Fruit fly (Drosophila melanogaster) whole organism, embryonic: Measurements from ENCODE around the gene Targ3.
A peak's percentile ranks its signal among the peaks of the same experiment; 100 is the strongest.

Experiments used
- Abd-B ChIP-seq: fragments of 200-800 bp; sonication (Bioruptor generic); optimal IDR thresholded peaks from 2 replicates; lab custom pipeline; 2018; ENCODE audit warnings: missing biosample characterization, mild to moderate bottlenecking, missing genetic modification characterization, moderate library complexity
- Blimp-1 ChIP-seq: fragments of 200-800 bp; sonication (Bioruptor generic); optimal IDR thresholded peaks from 3 replicates; lab custom pipeline; 2018; ENCODE audit warnings: missing biosample characterization, missing genetic modification characterization, mild to moderate bottlenecking, moderate library complexity, missing genetic modification reagents
- CG10274 ChIP-seq: fragments of 200-800 bp; sonication (Bioruptor generic); optimal IDR thresholded peaks from 3 replicates; lab custom pipeline; 2017; ENCODE audit warnings: missing biosample characterization, mild to moderate bottlenecking, missing genetic modification characterization
- CG10654 ChIP-seq: fragments of 200-800 bp; sonication (Bioruptor generic); optimal IDR thresholded peaks from 2 replicates; lab custom pipeline; 2016; ENCODE audit warnings: missing biosample characterization, missing genetic modification characterization
- CG12219 ChIP-seq: fragments of 200-800 bp; sonication (Bioruptor generic); optimal IDR thresholded peaks from 3 replicates; lab custom pipeline; 2018; ENCODE audit warnings: missing biosample characterization, mild to moderate bottlenecking, missing genetic modification characterization
- CG13624 ChIP-seq: fragments of 200-800 bp; sonication (Bioruptor generic); optimal IDR thresholded peaks from 2 replicates; lab custom pipeline; 2016; ENCODE audit warnings: missing biosample characterization, missing genetic modification characterization
- CG14014 ChIP-seq: fragments of 200-800 bp; sonication (Bioruptor generic); IDR thresholded peaks from 2 replicates; pipeline ENCODE4 v1.3.6; 2022; ENCODE audit warnings: missing biosample characterization, missing genetic modification characterization
- CG15269 ChIP-seq: fragments of 200-800 bp; sonication (Bioruptor generic); optimal IDR thresholded peaks from 2 replicates; lab custom pipeline; 2018; ENCODE audit warnings: missing biosample characterization, mild to moderate bottlenecking, missing genetic modification characterization, moderate library complexity
- CG31388 ChIP-seq: fragments of 200-800 bp; sonication (Bioruptor generic); optimal IDR thresholded peaks from 2 replicates; lab custom pipeline; 2016; ENCODE audit warnings: missing biosample characterization, missing genetic modification characterization
- CG3163 ChIP-seq: fragments of 200-800 bp; sonication (Bioruptor generic); optimal IDR thresholded peaks from 3 replicates; lab custom pipeline; 2016; ENCODE audit warnings: missing biosample characterization, missing genetic modification characterization
- CG3726 ChIP-seq: fragments of 200-800 bp; sonication (Bioruptor generic); IDR thresholded peaks from 3 replicates; pipeline ENCODE4, ENCODE4 v1.3.6; 2022; ENCODE audit warnings: missing biosample characterization, missing genetic modification characterization
- CG43689 ChIP-seq: fragments of 200-800 bp; sonication (Bioruptor generic); IDR thresholded peaks from 2 replicates; pipeline ENCODE4 v1.3.6; 2022; ENCODE audit warnings: missing biosample characterization, missing genetic modification characterization
- CG6689 ChIP-seq: fragments of 200-800 bp; sonication (Bioruptor generic); IDR thresholded peaks from 2 replicates; pipeline ENCODE4 v1.3.6; 2022; ENCODE audit warnings: missing biosample characterization, missing genetic modification characterization
- CG7963 ChIP-seq: fragments of 200-800 bp; sonication (Bioruptor generic); IDR thresholded peaks from 3 replicates; pipeline ENCODE4 v1.3.6; 2022; ENCODE audit warnings: missing biosample characterization, missing genetic modification characterization; ENCODE audit not compliant: partially characterized antibody
- Dad ChIP-seq: fragments of 200-800 bp; sonication (Bioruptor generic); optimal IDR thresholded peaks from 3 replicates; lab custom pipeline; 2016; ENCODE audit warnings: missing biosample characterization, missing genetic modification characterization
- Dfd ChIP-seq, 2 experiments: fragments of >200 bp; optimal IDR thresholded peaks; 2 replicates each; lab custom pipeline; 2017; ENCODE audit warnings: missing biosample characterization in 2 of 2, missing genetic modification characterization in 2 of 2
- Dip2 ChIP-seq: fragments of 200-800 bp; sonication (Bioruptor generic); IDR thresholded peaks from 2 replicates; pipeline ENCODE4 v1.3.6; 2022; ENCODE audit warnings: missing biosample characterization, missing genetic modification characterization
- E2f1 ChIP-seq: fragments of 200-800 bp; sonication (Bioruptor generic); IDR thresholded peaks from 2 replicates; pipeline ENCODE4 v1.3.6; 2022; ENCODE audit warnings: missing biosample characterization, missing genetic modification characterization
- Ets65A ChIP-seq: fragments of 200-800 bp; sonication (Bioruptor generic); peaks from one replicate; lab custom pipeline; 2016; ENCODE audit warnings: missing biosample characterization, missing genetic modification characterization
- Fer2 ChIP-seq: fragments of 200-800 bp; sonication (Bioruptor generic); optimal IDR thresholded peaks from 2 replicates; lab custom pipeline; 2018; ENCODE audit warnings: missing biosample characterization, mild to moderate bottlenecking, missing genetic modification characterization, moderate library complexity
- Fer3 ChIP-seq: fragments of 200-800 bp; sonication (Bioruptor generic); optimal IDR thresholded peaks from 2 replicates; lab custom pipeline; 2018; ENCODE audit warnings: missing biosample characterization, mild to moderate bottlenecking, missing genetic modification characterization, moderate library complexity
- Gsc ChIP-seq: fragments of 200-800 bp; sonication (Bioruptor generic); IDR thresholded peaks from 2 replicates; pipeline ENCODE4 v1.3.6; 2022; ENCODE audit warnings: missing biosample characterization, missing genetic modification characterization
- Hey ChIP-seq: fragments of 200-800 bp; sonication (Bioruptor generic); optimal IDR thresholded peaks from 3 replicates; lab custom pipeline; 2018; ENCODE audit warnings: missing biosample characterization, mild to moderate bottlenecking, missing genetic modification characterization
- NK7.1 ChIP-seq: fragments of 200-800 bp; sonication (Bioruptor generic); optimal IDR thresholded peaks from 3 replicates; lab custom pipeline; 2016; ENCODE audit warnings: missing biosample characterization, missing genetic modification characterization
- Side ChIP-seq: fragments of 200-800 bp; sonication (Bioruptor generic); optimal IDR thresholded peaks from 2 replicates; lab custom pipeline; 2016; ENCODE audit warnings: missing biosample characterization, missing genetic modification characterization
- Six4 ChIP-seq: fragments of 200-800 bp; sonication (Bioruptor generic); optimal IDR thresholded peaks from 2 replicates; lab custom pipeline; 2016; ENCODE audit warnings: missing biosample characterization, missing genetic modification characterization
- Stat92E ChIP-seq, 3 experiments: fragments of >200 bp in 2 of 3; fragments of 200-800 bp in 1 of 3; sonication (Bioruptor generic) in 1 of 3; optimal IDR thresholded peaks; 2 replicates each; lab custom pipeline; 2017 to 2019; ENCODE audit warnings: missing biosample characterization in 3 of 3, missing genetic modification characterization in 3 of 3, mild to moderate bottlenecking in 1 of 3, moderate library complexity in 1 of 3
- Usf ChIP-seq: fragments of 200-800 bp; sonication (Bioruptor generic); optimal IDR thresholded peaks from 2 replicates; lab custom pipeline; 2017; ENCODE audit warnings: missing genotype, missing biosample characterization, missing genetic modification characterization
- br ChIP-seq: fragments of >200 bp; optimal IDR thresholded peaks from 2 replicates; lab custom pipeline; 2017
- cas ChIP-seq: fragments of 200-800 bp; sonication (Bioruptor generic); IDR thresholded peaks from 2 replicates; pipeline ENCODE4 v1.3.6; 2022; ENCODE audit warnings: missing biosample characterization, missing genetic modification characterization
- crp ChIP-seq, 2 experiments: fragments of 200-800 bp; sonication (Bioruptor generic); optimal IDR thresholded peaks; 2 replicates in 1 of 2; 3 replicates in 1 of 2; lab custom pipeline; 2017; ENCODE audit warnings: missing biosample characterization in 2 of 2, missing genetic modification characterization in 2 of 2, mild to moderate bottlenecking in 1 of 2, moderate library complexity in 1 of 2
- dmrt99B ChIP-seq: fragments of 200-800 bp; sonication (Bioruptor generic); optimal IDR thresholded peaks from 2 replicates; lab custom pipeline; 2018; ENCODE audit warnings: missing biosample characterization, mild to moderate bottlenecking, missing genetic modification characterization, moderate library complexity
- dpn ChIP-seq, 2 experiments: fragments of 200-800 bp; sonication (Bioruptor generic); optimal IDR thresholded peaks; 3 replicates each; lab custom pipeline; 2016; ENCODE audit warnings: missing biosample characterization in 2 of 2, missing genetic modification characterization in 2 of 2
- dysf ChIP-seq: fragments of 200-800 bp; sonication (Bioruptor generic); IDR thresholded peaks from 3 replicates; pipeline ENCODE4 v1.3.6; 2022; ENCODE audit warnings: missing biosample characterization, missing genetic modification characterization
- esg ChIP-seq: fragments of 200-800 bp; sonication (Bioruptor generic); conservative IDR thresholded peaks from 2 replicates; pipeline ENCODE4 v1.3.6; 2022; ENCODE audit warnings: missing biosample characterization, missing genetic modification characterization
- grau ChIP-seq: fragments of 200-800 bp; optimal IDR thresholded peaks from 3 replicates; lab custom pipeline; 2019; ENCODE audit warnings: missing biosample characterization, mild to moderate bottlenecking, missing genetic modification characterization, moderate library complexity
- hth ChIP-seq: fragments of >200 bp; optimal IDR thresholded peaks from 2 replicates; lab custom pipeline; 2017; ENCODE audit warnings: inconsistent platforms
- mirr ChIP-seq: fragments of 200-800 bp; sonication (Bioruptor generic); optimal IDR thresholded peaks from 3 replicates; lab custom pipeline; 2018; ENCODE audit warnings: missing biosample characterization, mild to moderate bottlenecking, missing genetic modification characterization
- nerfin-2 ChIP-seq: fragments of 200-800 bp; sonication (Bioruptor generic); IDR thresholded peaks from 2 replicates; pipeline ENCODE4 v1.3.6; 2022; ENCODE audit warnings: missing biosample characterization, missing genetic modification characterization; ENCODE audit not compliant: partially characterized antibody
- oc ChIP-seq: fragments of 200-800 bp; sonication (Bioruptor generic); optimal IDR thresholded peaks from 2 replicates; lab custom pipeline; 2018; ENCODE audit warnings: missing biosample characterization, mild to moderate bottlenecking, missing genetic modification characterization, moderate library complexity
- pan ChIP-seq, 4 experiments: fragments of >200 bp in 3 of 4; fragments of 200-800 bp in 1 of 4; sonication (Bioruptor generic) in 1 of 4; optimal IDR thresholded peaks in 3 of 4; IDR thresholded peaks in 1 of 4; 2 replicates each; pipeline versions ENCODE4 v1.3.6 to Lab custom; 2017 to 2022; ENCODE audit warnings: missing biosample characterization in 2 of 4, missing genetic modification characterization in 2 of 4, mixed read lengths in 1 of 4
- pita ChIP-seq: fragments of 200-800 bp; sonication (Bioruptor generic); optimal IDR thresholded peaks from 2 replicates; lab custom pipeline; 2017; ENCODE audit warnings: missing biosample characterization, mild to moderate bottlenecking, missing genetic modification characterization
- pnt ChIP-seq: fragments of 200-800 bp; sonication (Bioruptor generic); optimal IDR thresholded peaks from 3 replicates; lab custom pipeline; 2016; ENCODE audit warnings: missing biosample characterization, missing genetic modification characterization
- repo ChIP-seq: fragments of 200-800 bp; sonication (Bioruptor generic); optimal IDR thresholded peaks from 2 replicates; lab custom pipeline; 2016; ENCODE audit warnings: missing biosample characterization, missing genetic modification characterization
- seq ChIP-seq: fragments of 200-800 bp; sonication (Bioruptor generic); IDR thresholded peaks from 2 replicates; pipeline ENCODE4 v1.3.6; 2022; ENCODE audit warnings: missing biosample characterization, missing genetic modification characterization
- so ChIP-seq: fragments of 200-800 bp; sonication (Bioruptor generic); IDR thresholded peaks from 3 replicates; pipeline ENCODE4 v1.3.6; 2022; ENCODE audit warnings: missing biosample characterization, missing genetic modification characterization
- sr ChIP-seq: fragments of 200-800 bp; sonication (Bioruptor generic); IDR thresholded peaks from 3 replicates; pipeline ENCODE4 v1.3.6; 2022; ENCODE audit warnings: missing biosample characterization, missing genetic modification characterization
- tap ChIP-seq: fragments of 200-800 bp; optimal IDR thresholded peaks from 3 replicates; lab custom pipeline; 2019; ENCODE audit warnings: missing biosample characterization, mild to moderate bottlenecking, missing genetic modification characterization, moderate library complexity
- tio ChIP-seq: fragments of 200-800 bp; sonication (Bioruptor generic); optimal IDR thresholded peaks from 2 replicates; lab custom pipeline; 2017; ENCODE audit warnings: missing biosample characterization, missing genetic modification characterization, inconsistent platforms
- yki ChIP-seq: fragments of >200 bp; optimal IDR thresholded peaks from 3 replicates; lab custom pipeline; 2018
- zf30C ChIP-seq: fragments of 200-800 bp; sonication (Bioruptor generic); optimal IDR thresholded peaks from 3 replicates; lab custom pipeline; 2018; ENCODE audit warnings: missing biosample characterization, mild to moderate bottlenecking, missing genetic modification characterization

Targ3 gene

dm6 chr3L:21176935-21177581 lies 19.6 kb upstream of the Targ3 start (continued):
- TF ChIP-seq dpn (GFP tag; optimal IDR thresholded peaks at IDR 0.05; lab: Kevin White, UChicago) (peak; percentile 43 to 71), Fer3 (tag; lab: Kevin White, UChicago) (peak; percentile 83), CG3726 (GFP tag; lab: Robert Waterston, UW) (0 out of 3 replicates have a peak, but pooled peaks have one; percentile 18), CG14014 (GFP tag; lab: Robert Waterston, UW) (peak; percentile 80), grau (tag; lab: Kevin White, UChicago) (peak; percentile 80), Side (GFP tag; lab: Kevin White, UChicago) (no peak), hth (lab: Kevin White, UChicago) (no peak), so (GFP tag; lab: Robert Waterston, UW) (peak; percentile 67; the same call in 1 of the 3 replicates), yki (lab: Kevin White, UChicago) (no peak), CG6689 (GFP tag; lab: Robert Waterston, UW) (peak; percentile 67), CG31388 (no peak), NK7.1 (peak; percentile 29), pita (GFP tag; lab: Kevin White, UChicago) (no peak), Gsc (GFP tag; lab: Robert Waterston, UW) (no peak), pnt (GFP tag; lab: Kevin White, UChicago) (peak; percentile 5), Stat92E (GFP tag; optimal IDR thresholded peaks at IDR 0.05; lab: Kevin White, UChicago) (no peak), oc (no peak), sr (GFP tag; lab: Robert Waterston, UW) (no peak), Ets65A (GFP tag; lab: Kevin White, UChicago) (no peak), CG15269 (tag; lab: Kevin White, UChicago) (peak; percentile 81), Blimp-1 (no peak), Abd-B (GFP tag; lab: Kevin White, UChicago) (peak; percentile 1), cas (GFP tag; lab: Robert Waterston, UW) (peak; percentile 52; the same call in 1 of the 2 replicates), dmrt99B (no peak), Fer2 (tag; lab: Kevin White, UChicago) (peak; percentile 7), tio (GFP tag; lab: Kevin White, UChicago) (peak; percentile 62), Dfd (GFP tag; optimal IDR thresholded peaks at IDR 0.05; lab: Kevin White, UChicago) (no peak), esg (GFP tag; lab: Robert Waterston, UW) (peak; percentile 67), zf30C (GFP tag; lab: Kevin White, UChicago) (peak; percentile 9), dysf (peak; percentile 85), nerfin-2 (no peak), mirr (GFP tag; lab: Kevin White, UChicago) (no peak), CG3163 (no peak), CG13624 (peak; percentile 66), crp (GFP tag; optimal IDR thresholded peaks at IDR 0.05; lab: Kevin White, UChicago) (no peak), Six4 (GFP tag; lab: Kevin White, UChicago) (no peak), CG12219 (GFP tag; lab: Kevin White, UChicago) (peak; percentile 49), CG7963 (no peak), Dad (peak; percentile 34), E2f1 (GFP tag; lab: Robert Waterston, UW) (peak; percentile 68), tap (tag; lab: Kevin White, UChicago) (no peak), pan (optimal IDR thresholded peaks at IDR 0.05; lab: Kevin White, UChicago) (no peak), pan (GFP tag; optimal IDR thresholded peaks at IDR 0.05 in 1 of 2, IDR thresholded peaks at IDR 0.05 in 1 of 2) (peak in 1 of 2 experiments; percentile 69), repo (no peak), Dip2 (GFP tag; lab: Robert Waterston, UW) (no peak), seq (GFP tag; lab: Robert Waterston, UW) (peak; percentile 74), br (lab: Kevin White, UChicago) (no peak), CG10654 (GFP tag; lab: Kevin White, UChicago) (peak; percentile 40), Usf (GFP tag; lab: Kevin White, UChicago) (no peak), Hey (tag; lab: Kevin White, UChicago) (no peak), CG10274 (peak; percentile 78), CG43689 (GFP tag; lab: Robert Waterston, UW) (no peak)
